Fruit fly (Drosophila melanogaster) whole organism, embryonic: ENCODE data around the gene tipE.

ENCODE experiments used
- B-H2 ChIP-seq: fragments of 200-800 bp; sonication (Bioruptor generic); optimal IDR thresholded peaks from 2 replicates; lab custom pipeline; 2018; ENCODE audit warnings: missing biosample characterization, mild to moderate bottlenecking, missing genetic modification characterization
- CG10366 ChIP-seq: fragments of 200-800 bp; sonication (Bioruptor generic); IDR thresholded peaks from 2 replicates; pipeline ENCODE4 v1.3.6; 2022; ENCODE audit warnings: missing biosample characterization, missing genetic modification characterization
- CG10979 ChIP-seq: fragments of 200-800 bp; sonication (Bioruptor generic); optimal IDR thresholded peaks from 2 replicates; lab custom pipeline; 2018; ENCODE audit warnings: missing biosample characterization, mild to moderate bottlenecking, missing genetic modification characterization, moderate library complexity
- CG11504 ChIP-seq: fragments of 200-800 bp; sonication (Bioruptor generic); optimal IDR thresholded peaks from 3 replicates; lab custom pipeline; 2019; ENCODE audit warnings: missing biosample characterization, mild to moderate bottlenecking, missing genetic modification characterization, moderate library complexity
- CG11560 ChIP-seq: fragments of 200-800 bp; sonication (Bioruptor generic); IDR thresholded peaks from 3 replicates; pipeline ENCODE4 v1.3.6; 2022; ENCODE audit warnings: missing biosample characterization, missing genetic modification characterization
- CG12104 ChIP-seq: fragments of 200-800 bp; sonication (Bioruptor generic); optimal IDR thresholded peaks from 3 replicates; lab custom pipeline; 2016; ENCODE audit warnings: missing biosample characterization, missing genetic modification characterization
- CG13123 ChIP-seq: fragments of 200-800 bp; sonication (Bioruptor generic); optimal IDR thresholded peaks from 2 replicates; lab custom pipeline; 2016; ENCODE audit warnings: missing biosample characterization, missing genetic modification characterization
- CG13287 ChIP-seq: fragments of 200-800 bp; sonication (Bioruptor generic); IDR thresholded peaks from 2 replicates; pipeline ENCODE4 v1.3.6; 2022; ENCODE audit warnings: missing biosample characterization, missing genetic modification characterization; ENCODE audit not compliant: partially characterized antibody
- CG15479 ChIP-seq: fragments of 200-800 bp; sonication (Bioruptor generic); optimal IDR thresholded peaks from 3 replicates; lab custom pipeline; 2019; ENCODE audit warnings: missing biosample characterization, mild to moderate bottlenecking, missing genetic modification characterization, moderate library complexity
- CG17568 ChIP-seq: fragments of 200-800 bp; sonication (Bioruptor generic); optimal IDR thresholded peaks from 2 replicates; lab custom pipeline; 2018; ENCODE audit warnings: missing biosample characterization, mild to moderate bottlenecking, missing genetic modification characterization, moderate library complexity
- CG2678 ChIP-seq: fragments of 200-800 bp; sonication (Bioruptor generic); optimal IDR thresholded peaks from 3 replicates; lab custom pipeline; 2019; ENCODE audit warnings: missing biosample characterization, mild to moderate bottlenecking, missing genetic modification characterization, moderate library complexity
- CG2889 ChIP-seq: fragments of 200-800 bp; sonication (Bioruptor generic); IDR thresholded peaks from 3 replicates; pipeline ENCODE4 v1.3.6; 2022; ENCODE audit warnings: missing biosample characterization, missing genetic modification characterization
- CG3065 ChIP-seq: fragments of 200-800 bp; sonication (Bioruptor generic); optimal IDR thresholded peaks from 2 replicates; lab custom pipeline; 2016; ENCODE audit warnings: missing biosample characterization, missing genetic modification characterization
- CG3281 ChIP-seq: fragments of 200-800 bp; sonication (Bioruptor generic); optimal IDR thresholded peaks from 3 replicates; lab custom pipeline; 2017; ENCODE audit warnings: missing biosample characterization, mild to moderate bottlenecking, missing genetic modification characterization
- CG34224 ChIP-seq: fragments of 200-800 bp; sonication (Bioruptor generic); IDR thresholded peaks from 3 replicates; pipeline ENCODE4 v1.3.6; 2022; ENCODE audit warnings: missing biosample characterization, missing genetic modification characterization; ENCODE audit not compliant: partially characterized antibody
- CG34422 ChIP-seq: fragments of 200-800 bp; sonication (Bioruptor generic); IDR thresholded peaks from 3 replicates; pipeline ENCODE4 v1.3.6; 2022; ENCODE audit warnings: missing biosample characterization, missing genetic modification characterization
- CG4617 ChIP-seq: fragments of 200-800 bp; sonication (Bioruptor generic); optimal IDR thresholded peaks from 3 replicates; lab custom pipeline; 2016; ENCODE audit warnings: missing biosample characterization, missing genetic modification characterization, borderline replicate concordance
- CG5180 ChIP-seq: fragments of 200-800 bp; sonication (Bioruptor generic); optimal IDR thresholded peaks from 3 replicates; lab custom pipeline; 2017; ENCODE audit warnings: missing biosample characterization, missing genetic modification characterization, mild to moderate bottlenecking, moderate library complexity, missing genetic modification reagents
- CG6689 ChIP-seq: fragments of 200-800 bp; sonication (Bioruptor generic); IDR thresholded peaks from 2 replicates; pipeline ENCODE4 v1.3.6; 2022; ENCODE audit warnings: missing biosample characterization, missing genetic modification characterization
- CG6791 ChIP-seq: fragments of 200-800 bp; sonication (Bioruptor generic); IDR thresholded peaks from 3 replicates; pipeline ENCODE4 v1.3.6; 2022; ENCODE audit warnings: missing biosample characterization, missing genetic modification characterization; ENCODE audit not compliant: partially characterized antibody
- CG8478 ChIP-seq: fragments of >200 bp; optimal IDR thresholded peaks from 2 replicates; lab custom pipeline; 2018
- CoRest ChIP-seq: fragments of 200-800 bp; sonication (Bioruptor generic); optimal IDR thresholded peaks from 3 replicates; lab custom pipeline; 2018; ENCODE audit warnings: missing biosample characterization, mild to moderate bottlenecking, missing genetic modification characterization, moderate library complexity
- Doc2 ChIP-seq: fragments of 200-800 bp; sonication (Bioruptor generic); IDR thresholded peaks from 2 replicates; pipeline ENCODE4 v1.3.6; 2022; ENCODE audit warnings: missing biosample characterization, missing genetic modification characterization
- Doc3 ChIP-seq: fragments of 200-800 bp; sonication (Bioruptor generic); IDR thresholded peaks from 3 replicates; pipeline ENCODE4 v1.3.6; 2022; ENCODE audit warnings: missing biosample characterization, missing genetic modification characterization; ENCODE audit not compliant: partially characterized antibody
- Dref ChIP-seq: fragments of 200-800 bp; sonication (Bioruptor generic); IDR thresholded peaks from 2 replicates; pipeline ENCODE4 v1.3.6; 2022; ENCODE audit warnings: missing biosample characterization, missing genetic modification characterization
- E2f1 ChIP-seq: fragments of 200-800 bp; sonication (Bioruptor generic); IDR thresholded peaks from 2 replicates; pipeline ENCODE4 v1.3.6; 2022; ENCODE audit warnings: missing biosample characterization, missing genetic modification characterization
- Eip74EF ChIP-seq, 2 experiments: fragments of 200-800 bp in 1 of 2; fragments of >200 bp in 1 of 2; sonication (Bioruptor generic) in 1 of 2; optimal IDR thresholded peaks; 2 replicates each; lab custom pipeline; 2017 to 2019; ENCODE audit warnings: missing biosample characterization in 2 of 2, missing genetic modification characterization in 2 of 2, mild to moderate bottlenecking in 1 of 2, moderate library complexity in 1 of 2
- Ets97D ChIP-seq: fragments of 200-800 bp; sonication (Bioruptor generic); optimal IDR thresholded peaks from 3 replicates; lab custom pipeline; 2016; ENCODE audit warnings: missing biosample characterization, missing genetic modification characterization
- Hr51 ChIP-seq, 2 experiments: fragments of 200-800 bp; sonication (Bioruptor generic); optimal IDR thresholded peaks; 2 replicates in 1 of 2; 3 replicates in 1 of 2; lab custom pipeline; 2016 to 2018; ENCODE audit warnings: missing biosample characterization in 2 of 2, missing genetic modification characterization in 2 of 2, mild to moderate bottlenecking in 1 of 2, moderate library complexity in 1 of 2
- Hsf ChIP-seq: fragments of 200-800 bp; sonication (Bioruptor generic); optimal IDR thresholded peaks from 3 replicates; lab custom pipeline; 2016; ENCODE audit warnings: missing biosample characterization, missing genetic modification characterization
- Lpt ChIP-seq: fragments of >200 bp; optimal IDR thresholded peaks from 2 replicates; lab custom pipeline; 2018; ENCODE audit warnings: missing biosample characterization, missing genetic modification characterization
- NK7.1 ChIP-seq: fragments of 200-800 bp; sonication (Bioruptor generic); optimal IDR thresholded peaks from 3 replicates; lab custom pipeline; 2016; ENCODE audit warnings: missing biosample characterization, missing genetic modification characterization
- amos ChIP-seq: fragments of 200-800 bp; sonication (Bioruptor generic); IDR thresholded peaks from 2 replicates; pipeline ENCODE4 v1.3.6; 2022; ENCODE audit warnings: missing biosample characterization, missing genetic modification characterization; ENCODE audit not compliant: partially characterized antibody
- bbx ChIP-seq: fragments of 200-800 bp; sonication (Bioruptor generic); IDR thresholded peaks from 2 replicates; pipeline ENCODE4 v1.3.6; 2022; ENCODE audit warnings: missing biosample characterization, missing genetic modification characterization; ENCODE audit not compliant: partially characterized antibody
- bowl ChIP-seq: fragments of 200-800 bp; sonication (Bioruptor generic); IDR thresholded peaks from 2 replicates; pipeline ENCODE4 v1.3.6; 2022; ENCODE audit warnings: missing biosample characterization, missing genetic modification characterization
- dmrt99B ChIP-seq: fragments of 200-800 bp; sonication (Bioruptor generic); optimal IDR thresholded peaks from 2 replicates; lab custom pipeline; 2018; ENCODE audit warnings: missing biosample characterization, mild to moderate bottlenecking, missing genetic modification characterization, moderate library complexity
- dpn ChIP-seq, 2 experiments: fragments of 200-800 bp; sonication (Bioruptor generic); optimal IDR thresholded peaks; 3 replicates each; lab custom pipeline; 2016; ENCODE audit warnings: missing biosample characterization in 2 of 2, missing genetic modification characterization in 2 of 2
- esg ChIP-seq: fragments of 200-800 bp; sonication (Bioruptor generic); conservative IDR thresholded peaks from 2 replicates; pipeline ENCODE4 v1.3.6; 2022; ENCODE audit warnings: missing biosample characterization, missing genetic modification characterization
- fu2 ChIP-seq: fragments of 200-800 bp; sonication (Bioruptor generic); optimal IDR thresholded peaks from 2 replicates; lab custom pipeline; 2016; ENCODE audit warnings: missing biosample characterization, missing genetic modification characterization
- ham ChIP-seq: fragments of 200-800 bp; sonication (Bioruptor generic); IDR thresholded peaks from 2 replicates; pipeline ENCODE4 v1.3.6; 2022; ENCODE audit warnings: missing biosample characterization, missing genetic modification characterization
- hb ChIP-seq: fragments of 200-800 bp; sonication (Bioruptor generic); IDR thresholded peaks from 3 replicates; pipeline ENCODE4 v1.3.6; 2022; ENCODE audit warnings: missing biosample characterization, missing genetic modification characterization; ENCODE audit not compliant: partially characterized antibody
- nerfin-1 ChIP-seq: fragments of 200-800 bp; sonication (Bioruptor generic); optimal IDR thresholded peaks from 3 replicates; lab custom pipeline; 2019; ENCODE audit warnings: missing biosample characterization, mild to moderate bottlenecking, missing genetic modification characterization, moderate library complexity
- phol ChIP-seq: fragments of 200-800 bp; sonication (Bioruptor generic); optimal IDR thresholded peaks from 3 replicates; lab custom pipeline; 2018; ENCODE audit warnings: missing biosample characterization, mild to moderate bottlenecking, missing genetic modification characterization, moderate library complexity
- pros ChIP-seq: fragments of 200-800 bp; sonication (Bioruptor generic); optimal IDR thresholded peaks from 3 replicates; lab custom pipeline; 2019; ENCODE audit warnings: missing biosample characterization, mild to moderate bottlenecking, missing genetic modification characterization, moderate library complexity
- rib ChIP-seq: fragments of 200-800 bp; sonication (Bioruptor generic); IDR thresholded peaks from 2 replicates; pipeline ENCODE4 v1.3.6; 2022; ENCODE audit warnings: missing biosample characterization, missing genetic modification characterization
- row ChIP-seq: fragments of 200-800 bp; sonication (Bioruptor generic); IDR thresholded peaks from 3 replicates; pipeline ENCODE4 v1.3.6; 2022; ENCODE audit warnings: missing biosample characterization, missing genetic modification characterization
- sc ChIP-seq, 3 experiments: fragments of >200 bp in 2 of 3; fragments of 200-800 bp in 1 of 3; sonication (Bioruptor generic) in 1 of 3; optimal IDR thresholded peaks; 2 replicates in 2 of 3; 3 replicates in 1 of 3; lab custom pipeline; 2017; ENCODE audit warnings: mild to moderate bottlenecking in 1 of 3, missing biosample characterization in 1 of 3, missing genetic modification characterization in 1 of 3, missing genetic modification reagents in 1 of 3
- zen ChIP-seq: fragments of 200-800 bp; sonication (Bioruptor generic); optimal IDR thresholded peaks from 3 replicates; lab custom pipeline; 2018; ENCODE audit warnings: missing biosample characterization, mild to moderate bottlenecking, missing genetic modification characterization, moderate library complexity

Gene tipE

dm6 chr3L:4138804-4139521 lies 49.3 kb upstream of the tipE start, which contains the start of the genes Rop and Ras64B (continued):
- peak; percentile 85 for TF ChIP-seq CG6791 (GFP tag; lab: Robert Waterston, UW)
- TF ChIP-seq nerfin-1 (tag; lab: Kevin White, UChicago) = peak; percentile 39
- no peak for TF ChIP-seq fu2 (GFP tag; lab: Kevin White, UChicago)
- TF ChIP-seq Doc2 (GFP tag; lab: Robert Waterston, UW) = no peak
- peak; percentile 62 for TF ChIP-seq phol (tag; lab: Kevin White, UChicago)
- peak; percentile 98 for TF ChIP-seq Dref
- TF ChIP-seq CG8478 (lab: Kevin White, UChicago) = no peak
- TF ChIP-seq NK7.1 (GFP tag; lab: Kevin White, UChicago) = peak; percentile 20
- TF ChIP-seq CG2678 (tag; lab: Kevin White, UChicago) = no peak
- TF ChIP-seq CG34224 = peak; percentile 86
- no peak for TF ChIP-seq ham (GFP tag; lab: Robert Waterston, UW)
- TF ChIP-seq CG10979 (tag; lab: Kevin White, UChicago) = no peak
- no peak for TF ChIP-seq Hsf (GFP tag; lab: Kevin White, UChicago)
- TF ChIP-seq CG13287 (GFP tag; lab: Robert Waterston, UW) = peak; percentile 91
- TF ChIP-seq CG34422 (GFP tag; lab: Robert Waterston, UW) = peak; percentile 57; the same call in 2 of the 3 replicates
- TF ChIP-seq esg = no peak
- TF ChIP-seq bbx = peak; percentile 81
- TF ChIP-seq pros (GFP tag; lab: Kevin White, UChicago) = no peak
- TF ChIP-seq Eip74EF (GFP tag; optimal IDR thresholded peaks at IDR 0.05; lab: Kevin White, UChicago) = peak in 1 of 2 experiments; percentile 15
- TF ChIP-seq dmrt99B (tag; lab: Kevin White, UChicago) = no peak
- TF ChIP-seq sc (optimal IDR thresholded peaks at IDR 0.05; lab: Kevin White, UChicago) = no peak
- TF ChIP-seq sc (GFP tag; optimal IDR thresholded peaks at IDR 0.05; lab: Kevin White, UChicago) = no peak
- no peak for TF ChIP-seq zen (tag; lab: Kevin White, UChicago)
- TF ChIP-seq CG11560 = no peak
- 0 out of 3 replicates have a peak, but pooled peaks have one; percentile 57 for TF ChIP-seq hb (GFP tag; lab: Robert Waterston, UW)
- TF ChIP-seq rib (GFP tag; lab: Robert Waterston, UW) = no peak
- no peak for TF ChIP-seq CG17568 (GFP tag; lab: Kevin White, UChicago)
- TF ChIP-seq CG4617 (GFP tag; lab: Kevin White, UChicago) = peak; percentile 99
- TF ChIP-seq CoRest = peak; percentile 15
- TF ChIP-seq B-H2 (GFP tag; lab: Kevin White, UChicago) = no peak
- no peak for TF ChIP-seq bowl (GFP tag; lab: Robert Waterston, UW)
- no peak for TF ChIP-seq CG11504 (tag; lab: Kevin White, UChicago)
- 0 out of 2 replicates have a peak, but pooled peaks have one; percentile 22 for TF ChIP-seq CG6689 (GFP tag; lab: Robert Waterston, UW)
- TF ChIP-seq CG2889 (GFP tag; lab: Robert Waterston, UW) = no peak
- no peak for TF ChIP-seq CG3065 (GFP tag; lab: Kevin White, UChicago)
- no peak for TF ChIP-seq CG5180 (GFP tag; lab: Kevin White, UChicago)
- TF ChIP-seq E2f1 (GFP tag; lab: Robert Waterston, UW) = no peak
- peak; percentile 28; the same call in 2 of the 3 replicates for TF ChIP-seq Doc3 (GFP tag; lab: Robert Waterston, UW)
- no peak for TF ChIP-seq CG15479 (GFP tag; lab: Kevin White, UChicago)
- TF ChIP-seq CG10366 = no peak
- peak in 1 of 2 experiments; percentile 21 for TF ChIP-seq dpn (GFP tag; optimal IDR thresholded peaks at IDR 0.05; lab: Kevin White, UChicago)
- TF ChIP-seq row (GFP tag; lab: Robert Waterston, UW) = peak; percentile 39; the same call in 1 of the 3 replicates
- no peak for TF ChIP-seq CG12104 (GFP tag; lab: Kevin White, UChicago)
- peak; percentile 82 for TF ChIP-seq Ets97D (GFP tag; lab: Kevin White, UChicago)
- peak; percentile 94 for TF ChIP-seq amos (GFP tag; lab: Robert Waterston, UW)
- TF ChIP-seq Hr51 (GFP tag; optimal IDR thresholded peaks at IDR 0.05; lab: Kevin White, UChicago) = peak in 1 of 2 experiments; percentile 39
- TF ChIP-seq CG13123 (GFP tag; lab: Kevin White, UChicago) = no peak
- TF ChIP-seq CG3281 = no peak
- no peak for TF ChIP-seq Lpt
